Fruit fly (Drosophila melanogaster): ENCODE measurements around the gene esg.

esg gene

dm6 chr2L:15323196-15323595 is 10.5 kb upstream of the esg start:
- TF ChIP-seq HLH106 (tag; optimal IDR thresholded peaks at IDR 0.05) (no peak), h (GFP tag; optimal IDR thresholded peaks at IDR 0.05) (no peak), ey (GFP tag; optimal IDR thresholded peaks at IDR 0.05) (no peak), CrebA (GFP tag; optimal IDR thresholded peaks at IDR 0.05; ENCODE audit: borderline replicate concordance) (no peak), Myc (optimal IDR thresholded peaks at IDR 0.05) (no peak), br (GFP tag; optimal IDR thresholded peaks at IDR 0.05) (no peak), N (GFP tag; optimal IDR thresholded peaks at IDR 0.05) (no peak), Abd-B (GFP tag; optimal IDR thresholded peaks at IDR 0.05) (no peak), GATAd (GFP tag; optimal IDR thresholded peaks at IDR 0.05) (no peak), jim (GFP tag; optimal IDR thresholded peaks at IDR 0.05) (no peak), sage (GFP tag; optimal IDR thresholded peaks at IDR 0.05) (no peak), woc (GFP tag; optimal IDR thresholded peaks at IDR 0.05) (no peak), pan (optimal IDR thresholded peaks at IDR 0.05) (no peak), CG32264 (GFP tag; optimal IDR thresholded peaks at IDR 0.05) (no peak), dmrt93B (GFP tag; optimal IDR thresholded peaks at IDR 0.05) (no peak), Dif (GFP tag; optimal IDR thresholded peaks at IDR 0.05; ENCODE audit: partially characterized antibody) (no peak), OdsH (GFP tag; optimal IDR thresholded peaks at IDR 0.05) (no peak), rgr (GFP tag; optimal IDR thresholded peaks at IDR 0.05) (no peak), usp (GFP tag; optimal IDR thresholded peaks at IDR 0.05) (no peak), Sp1 (GFP tag; optimal IDR thresholded peaks at IDR 0.05) (no peak)

- TF ChIP-seq Dif (GFP tag; optimal IDR thresholded peaks at IDR 0.05; ENCODE audit: partially characterized antibody) (no peak), fru (GFP tag; optimal IDR thresholded peaks at IDR 0.05) (no peak), Jra (GFP tag; optimal IDR thresholded peaks at IDR 0.05) (no peak), lola (GFP tag; optimal IDR thresholded peaks at IDR 0.05) (no peak), woc (GFP tag; optimal IDR thresholded peaks at IDR 0.05) (no peak), Myc (optimal IDR thresholded peaks at IDR 0.05) (no peak), Hnf4 (GFP tag; optimal IDR thresholded peaks at IDR 0.05) (no peak), Sp1 (GFP tag; optimal IDR thresholded peaks at IDR 0.05) (no peak), Abd-B (GFP tag; optimal IDR thresholded peaks at IDR 0.05) (no peak), Vsx2 (GFP tag; optimal IDR thresholded peaks at IDR 0.05; ENCODE audit: partially characterized antibody) (no peak), dl (GFP tag; optimal IDR thresholded peaks at IDR 0.05; ENCODE audit: insufficient read depth in 1 of 2, partially characterized antibody in 2 of 2) (no peak), Mio (GFP tag; optimal IDR thresholded peaks at IDR 0.05) (no peak), dmrt93B (GFP tag; optimal IDR thresholded peaks at IDR 0.05) (no peak), ey (GFP tag; optimal IDR thresholded peaks at IDR 0.05) (no peak), dsf (GFP tag; optimal IDR thresholded peaks at IDR 0.05; ENCODE audit: borderline replicate concordance) (no peak), rgr (GFP tag; optimal IDR thresholded peaks at IDR 0.05) (no peak)
Measured at dm6 chr2L:15324103-15324840, 9.4 kb upstream of the esg start.

dm6 chr2L:15325555-15326285 is 7.9 kb upstream of the esg start:
- TF ChIP-seq OdsH (GFP tag; optimal IDR thresholded peaks at IDR 0.05) (peak; percentile 17), Dfd (GFP tag; optimal IDR thresholded peaks at IDR 0.05) (no peak), fru (GFP tag; optimal IDR thresholded peaks at IDR 0.05) (peak; percentile 18), Abd-B (GFP tag; optimal IDR thresholded peaks at IDR 0.05) (no peak), foxo (GFP tag; optimal IDR thresholded peaks at IDR 0.05) (peak in 1 of 2 experiments; percentile 27)

- no peak for TF ChIP-seq Mio (GFP tag; optimal IDR thresholded peaks at IDR 0.05)
- TF ChIP-seq dsf (GFP tag; optimal IDR thresholded peaks at IDR 0.05; ENCODE audit: borderline replicate concordance) = no peak
- TF ChIP-seq pan (optimal IDR thresholded peaks at IDR 0.05) = no peak
- peak; percentile 18 for TF ChIP-seq ey (GFP tag; optimal IDR thresholded peaks at IDR 0.05)
- no peak for TF ChIP-seq CG32264 (GFP tag; optimal IDR thresholded peaks at IDR 0.05)
- TF ChIP-seq sage (GFP tag; optimal IDR thresholded peaks at IDR 0.05) = no peak
- TF ChIP-seq dl (GFP tag; optimal IDR thresholded peaks at IDR 0.05; ENCODE audit: insufficient read depth in 1 of 2, partially characterized antibody in 2 of 2) = no peak
- no peak for TF ChIP-seq Rel (GFP tag; optimal IDR thresholded peaks at IDR 0.05)
- no peak for TF ChIP-seq Rel (tag; optimal IDR thresholded peaks at IDR 0.05)
- TF ChIP-seq fru (GFP tag; optimal IDR thresholded peaks at IDR 0.05) = peak; percentile 51
- no peak for TF ChIP-seq usp (GFP tag; optimal IDR thresholded peaks at IDR 0.05)
- TF ChIP-seq Hr78 (GFP tag; optimal IDR thresholded peaks at IDR 0.05) = no peak
- no peak for TF ChIP-seq sv (GFP tag; optimal IDR thresholded peaks at IDR 0.05)
- TF ChIP-seq br (GFP tag; optimal IDR thresholded peaks at IDR 0.05) = peak; percentile 34
- TF ChIP-seq Myc (optimal IDR thresholded peaks at IDR 0.05) = no peak
- TF ChIP-seq CG9705 (GFP tag; optimal IDR thresholded peaks at IDR 0.05) = no peak
- TF ChIP-seq woc (GFP tag; optimal IDR thresholded peaks at IDR 0.05) = peak; percentile 4
- TF ChIP-seq Sp1 (GFP tag; optimal IDR thresholded peaks at IDR 0.05) = peak; percentile 37
- TF ChIP-seq CrebA (GFP tag; optimal IDR thresholded peaks at IDR 0.05; ENCODE audit: borderline replicate concordance) = no peak
- TF ChIP-seq GATAd (GFP tag; optimal IDR thresholded peaks at IDR 0.05) = no peak
- TF ChIP-seq Hnf4 (GFP tag; optimal IDR thresholded peaks at IDR 0.05) = peak; percentile 19
- peak; percentile 7 for TF ChIP-seq dmrt93B (GFP tag; optimal IDR thresholded peaks at IDR 0.05)
- TF ChIP-seq OdsH (GFP tag; optimal IDR thresholded peaks at IDR 0.05) = peak; percentile 2
- no peak for TF ChIP-seq Vsx2 (GFP tag; optimal IDR thresholded peaks at IDR 0.05; ENCODE audit: partially characterized antibody)
- no peak for TF ChIP-seq lola (GFP tag; optimal IDR thresholded peaks at IDR 0.05)
- no peak for TF ChIP-seq HLH106 (tag; optimal IDR thresholded peaks at IDR 0.05)
- no peak for TF ChIP-seq jim (GFP tag; optimal IDR thresholded peaks at IDR 0.05)
- no peak for TF ChIP-seq Dfd (GFP tag; optimal IDR thresholded peaks at IDR 0.05)
- peak; percentile 53 for TF ChIP-seq h (GFP tag; optimal IDR thresholded peaks at IDR 0.05)
- TF ChIP-seq psq (GFP tag; optimal IDR thresholded peaks at IDR 0.05) = peak; percentile 12
- no peak for TF ChIP-seq Jra (GFP tag; optimal IDR thresholded peaks at IDR 0.05)
- no peak for TF ChIP-seq Hr83 (GFP tag; optimal IDR thresholded peaks at IDR 0.05; ENCODE audit: poor library complexity, severe bottlenecking)
Measured at dm6 chr2L:15327993-15328392, 5.7 kb upstream of the esg start.
